Worm (Caenorhabditis elegans) whole organism, late embryonic: ENCODE measurements around the gene nlt-1.

Experiments
- C38D4.7 ChIP-seq: fragments of 200-800 bp; sonication (Bioruptor generic); optimal IDR thresholded peaks from 2 replicates; lab custom pipeline; 2018; ENCODE audit warnings: mild to moderate bottlenecking, missing genetic modification characterization, moderate library complexity, missing compliant biosample characterization
- K02D7.2 ChIP-seq: sonication (generic microtip); optimal IDR thresholded peaks from 2 replicates; lab custom pipeline; 2017; ENCODE audit warnings: mild to moderate bottlenecking, missing genetic modification characterization, missing compliant biosample characterization
- T23F11.4 ChIP-seq: fragments of 200-800 bp; sonication (Bioruptor generic); optimal IDR thresholded peaks from 2 replicates; lab custom pipeline; 2018; ENCODE audit warnings: mild to moderate bottlenecking, missing genetic modification characterization, missing compliant biosample characterization
- Y22D7AL.16 ChIP-seq: sonication (generic microtip); optimal IDR thresholded peaks from 2 replicates; lab custom pipeline; 2016; ENCODE audit warnings: missing genetic modification characterization, missing compliant biosample characterization
- ahr-1 ChIP-seq: sonication (generic microtip); optimal IDR thresholded peaks from 2 replicates; lab custom pipeline; 2016; ENCODE audit warnings: missing genetic modification characterization, missing compliant biosample characterization
- ama-1 ChIP-seq: fragments of 150-350 bp; optimal IDR thresholded peaks from 2 replicates; lab custom pipeline; 2014
- ceh-24 ChIP-seq: sonication (generic microtip); optimal IDR thresholded peaks from 2 replicates; lab custom pipeline; 2016; ENCODE audit warnings: mild to moderate bottlenecking, missing genetic modification characterization, missing compliant biosample characterization
- ceh-30 ChIP-seq: fragments of 150-350 bp; optimal IDR thresholded peaks from 2 replicates; lab custom pipeline; 2014; ENCODE audit warnings: missing biosample characterization, missing genetic modification characterization
- ceh-31 ChIP-seq: sonication (generic microtip); optimal IDR thresholded peaks from 2 replicates; lab custom pipeline; 2016; ENCODE audit warnings: missing genetic modification characterization, missing compliant biosample characterization
- ceh-45 ChIP-seq: fragments of 200-800 bp; sonication (Bioruptor generic); IDR thresholded peaks from 2 replicates; pipeline ENCODE4 v1.3.6; 2022; ENCODE audit warnings: missing genetic modification reagents, missing genetic modification characterization, missing compliant biosample characterization
- ceh-6 ChIP-seq: fragments of 200-800 bp; sonication (Bioruptor generic); optimal IDR thresholded peaks from 2 replicates; lab custom pipeline; 2018; ENCODE audit warnings: mild to moderate bottlenecking, missing genetic modification characterization, missing compliant biosample characterization
- dve-1 ChIP-seq: sonication (generic microtip); optimal IDR thresholded peaks from 2 replicates; lab custom pipeline; 2017; ENCODE audit warnings: antibody characterized with exemption, mild to moderate bottlenecking, missing genetic modification characterization, missing compliant biosample characterization
- ets-4 ChIP-seq: sonication (generic microtip); optimal IDR thresholded peaks from 2 replicates; lab custom pipeline; 2016; ENCODE audit warnings: missing genetic modification characterization, missing compliant biosample characterization
- fax-1 ChIP-seq: sonication (generic microtip); optimal IDR thresholded peaks from 2 replicates; lab custom pipeline; 2016; ENCODE audit warnings: missing genotype, missing genetic modification characterization, missing compliant biosample characterization
- fkh-10 ChIP-seq: fragments of 150-350 bp; optimal IDR thresholded peaks from 2 replicates; lab custom pipeline; 2014; ENCODE audit warnings: missing biosample characterization, missing genetic modification reagents, missing genetic modification characterization
- hlh-30 ChIP-seq: sonication (generic microtip); optimal IDR thresholded peaks from 2 replicates; lab custom pipeline; 2017; ENCODE audit warnings: antibody characterized with exemption, missing genetic modification characterization, missing compliant biosample characterization; ENCODE audit not compliant: insufficient read depth
- hlh-6 ChIP-seq: sonication (generic microtip); optimal IDR thresholded peaks from 2 replicates; lab custom pipeline; 2016; ENCODE audit warnings: missing genotype, missing genetic modification characterization, missing compliant biosample characterization
- lim-6 ChIP-seq: sonication (generic microtip); optimal IDR thresholded peaks from 2 replicates; lab custom pipeline; 2016; ENCODE audit warnings: missing genetic modification characterization, missing compliant biosample characterization
- madf-2 ChIP-seq: sonication (generic microtip); optimal IDR thresholded peaks from 2 replicates; lab custom pipeline; 2017; ENCODE audit warnings: missing genetic modification characterization, missing compliant biosample characterization
- nfya-1 ChIP-seq: sonication (generic microtip); optimal IDR thresholded peaks from 2 replicates; lab custom pipeline; 2017; ENCODE audit warnings: missing genetic modification characterization, mild to moderate bottlenecking, missing compliant biosample characterization, antibody characterized with exemption, moderate library complexity
- odd-2 ChIP-seq: sonication (generic microtip); optimal IDR thresholded peaks from 2 replicates; lab custom pipeline; 2017; ENCODE audit warnings: antibody characterized with exemption, mild to moderate bottlenecking, missing genetic modification characterization, missing compliant biosample characterization
- pag-3 ChIP-seq: sonication (generic microtip); optimal IDR thresholded peaks from 2 replicates; lab custom pipeline; 2016; ENCODE audit warnings: missing compliant biosample characterization, missing genetic modification characterization, borderline replicate concordance
- pha-4 ChIP-seq: fragments of 150-350 bp; optimal IDR thresholded peaks from 2 replicates; lab custom pipeline; 2018; ENCODE audit warnings: missing biosample characterization, missing genetic modification reagents, missing genetic modification characterization
- pros-1 ChIP-seq: fragments of 150-350 bp; optimal IDR thresholded peaks from 2 replicates; lab custom pipeline; 2014; ENCODE audit warnings: missing biosample characterization, missing genetic modification reagents, missing genetic modification characterization
- ref-2 ChIP-seq: sonication (generic microtip); optimal IDR thresholded peaks from 2 replicates; lab custom pipeline; 2016; ENCODE audit warnings: missing genetic modification characterization, missing compliant biosample characterization
- sox-4 ChIP-seq: sonication (generic microtip); optimal IDR thresholded peaks from 2 replicates; lab custom pipeline; 2017; ENCODE audit warnings: mild to moderate bottlenecking, missing genetic modification characterization, inconsistent platforms, missing compliant biosample characterization
- tbx-2 ChIP-seq: sonication (generic microtip); optimal IDR thresholded peaks from 2 replicates; lab custom pipeline; 2016; ENCODE audit warnings: missing genetic modification characterization, missing compliant biosample characterization
- tbx-7 ChIP-seq: sonication (generic microtip); optimal IDR thresholded peaks from 2 replicates; lab custom pipeline; 2016; ENCODE audit warnings: missing genotype, missing genetic modification characterization, missing compliant biosample characterization
- ttx-3 ChIP-seq: sonication (generic microtip); optimal IDR thresholded peaks from 2 replicates; lab custom pipeline; 2016; ENCODE audit warnings: missing genetic modification reagents, missing genetic modification characterization, missing compliant biosample characterization
- unc-86 ChIP-seq: sonication (generic microtip); optimal IDR thresholded peaks from 2 replicates; lab custom pipeline; 2016; ENCODE audit warnings: missing genetic modification characterization, missing compliant biosample characterization

nlt-1 gene

ce11 chrII:9960127-9960526 is 40.8 kb downstream of the nlt-1 start:
- TF ChIP-seq pag-3 (tag; lab: Kevin White, UChicago) (no peak), odd-2 (tag; lab: Kevin White, UChicago) (no peak), ceh-31 (no peak), pha-4 (tag; lab: Kevin White, UChicago) (no peak), K02D7.2 (tag; lab: Kevin White, UChicago) (no peak), ceh-30 (tag; lab: Kevin White, UChicago) (no peak), lim-6 (no peak), nfya-1 (tag; lab: Kevin White, UChicago) (peak; percentile 23), ceh-24 (tag; lab: Kevin White, UChicago) (no peak), pros-1 (no peak), madf-2 (tag; lab: Kevin White, UChicago) (no peak), T23F11.4 (no peak), fkh-10 (GFP tag; lab: Kevin White, UChicago) (no peak), ahr-1 (tag; lab: Kevin White, UChicago) (no peak), tbx-2 (tag; lab: Kevin White, UChicago) (peak; percentile 12), unc-86 (tag; lab: Kevin White, UChicago) (no peak), hlh-30 (tag; lab: Kevin White, UChicago) (peak; percentile 36), tbx-7 (tag; lab: Kevin White, UChicago) (no peak), ceh-45 (no peak), ceh-6 (no peak), ref-2 (tag; lab: Kevin White, UChicago) (peak; percentile 10)

- no peak for TF ChIP-seq C38D4.7
- TF ChIP-seq Y22D7AL.16 (tag; lab: Kevin White, UChicago): no peak
These were observed 44.8 kb downstream of the nlt-1 start for ce11 chrII:9956116-9956515.

- TF ChIP-seq sox-4 (no peak), fkh-10 (GFP tag; lab: Kevin White, UChicago) (no peak), ets-4 (tag; lab: Kevin White, UChicago) (no peak), ama-1 (no peak), dve-1 (tag; lab: Kevin White, UChicago) (no peak), odd-2 (tag; lab: Kevin White, UChicago) (no peak)
These were observed 46.1 kb downstream of the nlt-1 start, which contains the start of gene egl-43 for ce11 chrII:9954885-9955284. Gene egl-43 (plus strand): TSS chrII:9955185.

ce11 chrII:9951846-9952245 is 49.1 kb downstream of the nlt-1 start:
- TF ChIP-seq fax-1 (tag; lab: Kevin White, UChicago): no peak
- TF ChIP-seq ceh-24 (tag; lab: Kevin White, UChicago): no peak
- no peak for TF ChIP-seq ttx-3
- no peak for TF ChIP-seq hlh-6 (tag; lab: Kevin White, UChicago)
